Fruit fly (Drosophila melanogaster) Kc167 (cell line): ENCODE measurements around the gene CG15387.

ENCODE experiments used
- Myc ChIP-seq: fragments of >200 bp; optimal IDR thresholded peaks from 2 replicates; lab custom pipeline; 2017; ENCODE audit warnings: missing external identifiers
- Sin3A ChIP-seq: fragments of >200 bp; optimal IDR thresholded peaks from 2 replicates; lab custom pipeline; 2018; ENCODE audit warnings: missing external identifiers
- h ChIP-seq: fragments of >200 bp; optimal IDR thresholded peaks from 3 replicates; lab custom pipeline; 2018; ENCODE audit warnings: missing external identifiers
- insv ChIP-seq: fragments of >200 bp; optimal IDR thresholded peaks from 3 replicates; lab custom pipeline; 2018; ENCODE audit warnings: missing external identifiers
- psq ChIP-seq: fragments of >200 bp; optimal IDR thresholded peaks from 2 replicates; lab custom pipeline; 2017; ENCODE audit warnings: missing external identifiers
- ttk ChIP-seq: sonication (Bioruptor generic); optimal IDR thresholded peaks from 2 replicates; lab custom pipeline; 2017; ENCODE audit warnings: missing external identifiers

DNA sequence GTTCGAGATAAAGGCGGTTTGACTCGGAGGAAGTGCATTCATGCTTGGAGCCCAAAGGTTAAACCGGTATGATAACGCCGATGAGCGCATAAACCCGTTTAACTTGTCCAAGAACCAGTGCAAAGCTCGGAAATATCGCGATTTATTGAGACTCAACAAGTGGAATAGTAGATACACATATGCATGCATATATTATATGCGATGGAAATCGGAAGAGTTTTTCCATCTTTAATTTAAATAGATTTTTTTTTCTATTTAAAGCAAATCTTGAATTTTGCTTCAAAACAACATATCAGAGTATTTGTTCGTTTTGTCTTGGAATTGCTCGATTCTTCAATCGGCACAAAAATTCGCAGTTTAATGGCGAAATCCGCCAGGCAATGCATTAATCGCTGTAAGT is 3.7 kb downstream of the CG15387 start:
- TF ChIP-seq ttk (lab: Kevin White, UChicago) (no peak), h (lab: Kevin White, UChicago) (no peak), psq (lab: Kevin White, UChicago) (no peak), Myc (no peak), Sin3A (lab: Kevin White, UChicago) (no peak), insv (lab: Kevin White, UChicago) (no peak)
